Worm (Caenorhabditis elegans): ENCODE results near the gene R05D3.9.

R05D3.9 gene

DNA sequence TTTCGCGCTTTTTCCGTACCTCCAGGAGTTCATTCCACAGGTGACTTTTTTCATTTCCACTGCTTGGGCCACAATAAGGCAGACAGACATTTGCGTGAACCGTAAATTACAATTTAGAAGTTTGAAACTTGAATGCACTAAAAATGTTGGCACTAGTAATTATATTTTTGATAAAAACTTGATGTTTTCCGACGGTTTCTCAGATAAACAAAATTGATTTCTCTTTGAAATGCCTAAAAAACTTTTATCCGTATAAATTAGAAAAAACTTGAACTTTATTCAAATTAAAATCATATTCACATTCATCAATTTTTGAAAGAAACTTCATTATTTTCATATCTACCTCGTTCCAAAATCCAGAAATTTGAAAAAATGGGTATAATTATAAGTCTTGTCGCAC, 27.2 kb upstream of the R05D3.9 start, which contains the start of gene ZK353.3:
Gene ZK353.3, plus strand, starts transcription at position 301 of the 400 bp plus-strand sequence.
- no peak for TF ChIP-seq elt-1 (tag; optimal IDR thresholded peaks at IDR 0.05)
- TF ChIP-seq nhr-12 (tag; optimal IDR thresholded peaks at IDR 0.05), result no peak
- TF ChIP-seq crh-2 (tag; optimal IDR thresholded peaks at IDR 0.05), result no peak
- no peak for TF ChIP-seq lin-11 (tag; optimal IDR thresholded peaks at IDR 0.05)
- TF ChIP-seq aly-2 (tag; optimal IDR thresholded peaks at IDR 0.05), result no peak
- no peak for TF ChIP-seq elt-3 (tag; optimal IDR thresholded peaks at IDR 0.05)
- TF ChIP-seq lin-13 (GFP tag; optimal IDR thresholded peaks at IDR 0.05), result no peak
- no peak for TF ChIP-seq zag-1 (tag; optimal IDR thresholded peaks at IDR 0.05)
- no peak for TF ChIP-seq unc-55 (GFP tag; optimal IDR thresholded peaks at IDR 0.05)
- TF ChIP-seq egl-27 (tag; optimal IDR thresholded peaks at IDR 0.05), result no peak
- no peak for TF ChIP-seq sem-4 (tag; optimal IDR thresholded peaks at IDR 0.05)
- no peak for TF ChIP-seq nhr-6 (tag; optimal IDR thresholded peaks at IDR 0.05)
- TF ChIP-seq skn-1 (tag; optimal IDR thresholded peaks at IDR 0.05), result no peak
- TF ChIP-seq ceh-16 (tag; optimal IDR thresholded peaks at IDR 0.05), result no peak
- no peak for TF ChIP-seq unc-39 (tag; optimal IDR thresholded peaks at IDR 0.05)
- TF ChIP-seq mab-5 (tag; optimal IDR thresholded peaks at IDR 0.05), result no peak
- TF ChIP-seq nhr-11 (tag; optimal IDR thresholded peaks at IDR 0.05), result no peak
- TF ChIP-seq Y55F3AM.14 (GFP tag; optimal IDR thresholded peaks at IDR 0.05), result no peak
- TF ChIP-seq C34F6.9 (tag; optimal IDR thresholded peaks at IDR 0.05), result no peak
- no peak for TF ChIP-seq sma-3 (GFP tag; optimal IDR thresholded peaks at IDR 0.05)

- no peak for TF ChIP-seq Y55F3AM.14 (GFP tag; optimal IDR thresholded peaks at IDR 0.05)
- peak in 1 of 2 experiments; percentile 45 for TF ChIP-seq lsy-2 (tag; optimal IDR thresholded peaks at IDR 0.05)
- no peak for TF ChIP-seq lin-13 (GFP tag; optimal IDR thresholded peaks at IDR 0.05)
- TF ChIP-seq nhr-10 (tag; optimal IDR thresholded peaks at IDR 0.05), result no peak
- peak; percentile 20 for TF ChIP-seq C34F6.9 (tag; optimal IDR thresholded peaks at IDR 0.05)
- peak; percentile 73 for TF ChIP-seq unc-55 (GFP tag; optimal IDR thresholded peaks at IDR 0.05)
- TF ChIP-seq nhr-25 (tag; optimal IDR thresholded peaks at IDR 0.05), result no peak
- no peak for TF ChIP-seq ztf-1 (GFP tag; conservative IDR thresholded peaks at IDR 0.05)
Measured at ce11 chrIII:8394374-8395302, 26.1 kb upstream of the R05D3.9 start, which contains the start of gene ZK353.10. Gene ZK353.10, minus strand, starts transcription at chrIII:8394424.

DNA sequence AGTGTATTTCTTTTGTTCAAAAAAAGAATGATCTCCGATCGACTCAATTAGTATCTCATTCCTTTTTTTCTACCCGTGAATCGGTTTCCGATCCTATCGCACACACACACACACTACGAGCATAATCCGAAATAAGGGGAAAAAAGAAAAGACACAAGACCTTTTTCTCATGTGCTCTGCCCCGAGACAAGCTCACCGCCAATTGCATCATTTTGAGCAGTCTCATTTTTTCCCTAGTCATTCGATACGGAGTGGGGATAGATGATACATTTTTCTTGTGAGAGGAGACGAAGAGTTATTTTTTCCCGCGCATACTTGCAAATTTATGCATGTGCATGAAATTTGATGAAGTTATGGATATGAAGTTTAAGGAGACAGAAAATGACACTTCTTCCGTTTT, 23.8 kb upstream of the R05D3.9 start:
- TF ChIP-seq C34F6.9 (tag; optimal IDR thresholded peaks at IDR 0.05) (peak; percentile 73), lin-13 (GFP tag; optimal IDR thresholded peaks at IDR 0.05) (peak; percentile 19), ztf-1 (GFP tag; conservative IDR thresholded peaks at IDR 0.05) (no peak), unc-39 (tag; optimal IDR thresholded peaks at IDR 0.05) (peak; percentile 92), blmp-1 (tag; optimal IDR thresholded peaks at IDR 0.05; ENCODE audit: insufficient read depth) (no peak), skn-1 (tag; optimal IDR thresholded peaks at IDR 0.05) (no peak), ztf-11 (tag; optimal IDR thresholded peaks at IDR 0.05) (no peak), peb-1 (tag; optimal IDR thresholded peaks at IDR 0.05) (no peak), gmeb-1 (tag; optimal IDR thresholded peaks at IDR 0.05) (no peak), unc-62 (GFP tag; optimal IDR thresholded peaks at IDR 0.05) (no peak), sem-4 (tag; optimal IDR thresholded peaks at IDR 0.05) (no peak), mbf-1 (tag; optimal IDR thresholded peaks at IDR 0.05) (no peak), sma-3 (GFP tag; optimal IDR thresholded peaks at IDR 0.05) (no peak), nhr-129 (tag; optimal IDR thresholded peaks at IDR 0.05) (peak; percentile 97), lsy-2 (tag; optimal IDR thresholded peaks at IDR 0.05) (peak in 1 of 2 experiments; percentile 46), snpc-4 (tag; optimal IDR thresholded peaks at IDR 0.05) (no peak), nhr-77 (tag; optimal IDR thresholded peaks at IDR 0.05) (no peak), fos-1 (tag; optimal IDR thresholded peaks at IDR 0.05) (peak; percentile 4), nhr-6 (tag; optimal IDR thresholded peaks at IDR 0.05) (no peak), R02D3.7 (tag; optimal IDR thresholded peaks at IDR 0.05) (no peak), aly-2 (tag; optimal IDR thresholded peaks at IDR 0.05) (no peak), nhr-21 (tag; optimal IDR thresholded peaks at IDR 0.05) (no peak), ceh-82 (tag; optimal IDR thresholded peaks at IDR 0.05) (no peak), crh-2 (tag; optimal IDR thresholded peaks at IDR 0.05) (no peak), nhr-10 (tag; optimal IDR thresholded peaks at IDR 0.05) (no peak), egl-27 (tag; optimal IDR thresholded peaks at IDR 0.05) (no peak), zag-1 (tag; optimal IDR thresholded peaks at IDR 0.05) (peak; percentile 51), elt-3 (tag; optimal IDR thresholded peaks at IDR 0.05) (no peak), dmd-4 (tag; optimal IDR thresholded peaks at IDR 0.05) (no peak), unc-55 (GFP tag; optimal IDR thresholded peaks at IDR 0.05) (peak; percentile 50), F13H6.1 (tag; optimal IDR thresholded peaks at IDR 0.05) (peak; percentile 20), lin-39 (tag; optimal IDR thresholded peaks at IDR 0.05) (no peak), lin-11 (tag; optimal IDR thresholded peaks at IDR 0.05) (peak; percentile 11), elt-1 (tag; optimal IDR thresholded peaks at IDR 0.05) (no peak)
